Fruit fly (Drosophila melanogaster) whole organism, embryonic: Measurements from ENCODE around the gene Shmt.
A peak's percentile ranks its signal among the peaks of the same experiment; 100 is the strongest.

Experiments used
- Ada2b ChIP-seq: fragments of 200-800 bp; sonication (Bioruptor generic); IDR thresholded peaks from 2 replicates; pipeline ENCODE4 v1.3.6; 2022; ENCODE audit warnings: missing biosample characterization, missing genetic modification characterization
- Atf-2 ChIP-seq: fragments of 200-800 bp; sonication (Bioruptor generic); optimal IDR thresholded peaks from 2 replicates; lab custom pipeline; 2016; ENCODE audit warnings: missing biosample characterization, missing genetic modification characterization
- B-H2 ChIP-seq: fragments of 200-800 bp; sonication (Bioruptor generic); optimal IDR thresholded peaks from 2 replicates; lab custom pipeline; 2018; ENCODE audit warnings: missing biosample characterization, mild to moderate bottlenecking, missing genetic modification characterization
- BtbVII ChIP-seq: fragments of 200-800 bp; sonication (Bioruptor generic); optimal IDR thresholded peaks from 3 replicates; lab custom pipeline; 2017; ENCODE audit warnings: missing biosample characterization, mild to moderate bottlenecking, missing genetic modification characterization
- CG1024 ChIP-seq: fragments of 200-800 bp; sonication (Bioruptor generic); IDR thresholded peaks from 2 replicates; pipeline ENCODE4 v1.3.6; 2022; ENCODE audit warnings: missing biosample characterization, missing genetic modification characterization
- CG11093 ChIP-seq: fragments of 200-800 bp; sonication (Bioruptor generic); IDR thresholded peaks from 3 replicates; pipeline ENCODE4 v1.3.6; 2022; ENCODE audit warnings: missing biosample characterization, missing genetic modification characterization
- CG11504 ChIP-seq: fragments of 200-800 bp; sonication (Bioruptor generic); optimal IDR thresholded peaks from 3 replicates; lab custom pipeline; 2019; ENCODE audit warnings: missing biosample characterization, mild to moderate bottlenecking, missing genetic modification characterization, moderate library complexity
- CG12236 ChIP-seq: fragments of 200-800 bp; sonication (Bioruptor generic); optimal IDR thresholded peaks from 2 replicates; lab custom pipeline; 2016; ENCODE audit warnings: missing biosample characterization, missing genetic modification characterization
- CG15011 ChIP-seq: fragments of 200-800 bp; sonication (Bioruptor generic); optimal IDR thresholded peaks from 3 replicates; lab custom pipeline; 2018; ENCODE audit warnings: missing biosample characterization, mild to moderate bottlenecking, missing genetic modification characterization
- CG17359 ChIP-seq: fragments of 200-800 bp; sonication (Bioruptor generic); optimal IDR thresholded peaks from 3 replicates; lab custom pipeline; 2018; ENCODE audit warnings: missing biosample characterization, mild to moderate bottlenecking, missing genetic modification characterization, moderate library complexity
- CG17612 ChIP-seq: fragments of 200-800 bp; sonication (Bioruptor generic); IDR thresholded peaks from 2 replicates; pipeline ENCODE4 v1.3.6; 2022; ENCODE audit warnings: missing biosample characterization, missing genetic modification characterization
- CG2120 ChIP-seq: fragments of 200-800 bp; sonication (Bioruptor generic); optimal IDR thresholded peaks from 3 replicates; lab custom pipeline; 2016; ENCODE audit warnings: missing biosample characterization, missing genetic modification characterization
- CG2889 ChIP-seq: fragments of 200-800 bp; sonication (Bioruptor generic); IDR thresholded peaks from 3 replicates; pipeline ENCODE4 v1.3.6; 2022; ENCODE audit warnings: missing biosample characterization, missing genetic modification characterization
- CG31224 ChIP-seq: fragments of 200-800 bp; sonication (Bioruptor generic); IDR thresholded peaks from 2 replicates; pipeline ENCODE4 v1.3.6; 2022; ENCODE audit warnings: missing biosample characterization, missing genetic modification characterization
- CG3163 ChIP-seq: fragments of 200-800 bp; sonication (Bioruptor generic); optimal IDR thresholded peaks from 3 replicates; lab custom pipeline; 2016; ENCODE audit warnings: missing biosample characterization, missing genetic modification characterization
- CG34422 ChIP-seq: fragments of 200-800 bp; sonication (Bioruptor generic); IDR thresholded peaks from 3 replicates; pipeline ENCODE4 v1.3.6; 2022; ENCODE audit warnings: missing biosample characterization, missing genetic modification characterization
- CG3726 ChIP-seq: fragments of 200-800 bp; sonication (Bioruptor generic); IDR thresholded peaks from 3 replicates; pipeline ENCODE4, ENCODE4 v1.3.6; 2022; ENCODE audit warnings: missing biosample characterization, missing genetic modification characterization
- CG4730 ChIP-seq: fragments of 200-800 bp; sonication (Bioruptor generic); IDR thresholded peaks from 2 replicates; pipeline ENCODE4 v1.3.6; 2022; ENCODE audit warnings: missing biosample characterization, missing genetic modification characterization
- CG5953 ChIP-seq: fragments of 200-800 bp; sonication (Bioruptor generic); IDR thresholded peaks from 2 replicates; pipeline ENCODE4 v1.3.6; 2022; ENCODE audit warnings: missing biosample characterization, missing genetic modification characterization
- CG6654 ChIP-seq: fragments of 200-800 bp; sonication (Bioruptor generic); optimal IDR thresholded peaks from 2 replicates; lab custom pipeline; 2017; ENCODE audit warnings: missing biosample characterization, mild to moderate bottlenecking, missing genetic modification characterization
- CG7556 ChIP-seq: fragments of 200-800 bp; sonication (Bioruptor generic); optimal IDR thresholded peaks from 2 replicates; lab custom pipeline; 2017; ENCODE audit warnings: missing biosample characterization, mild to moderate bottlenecking, missing genetic modification characterization
- CG8281 ChIP-seq: fragments of 200-800 bp; sonication (Bioruptor generic); optimal IDR thresholded peaks from 2 replicates; lab custom pipeline; 2018; ENCODE audit warnings: missing biosample characterization, mild to moderate bottlenecking, missing genetic modification characterization, moderate library complexity
- CG9727 ChIP-seq: fragments of 200-800 bp; sonication (Bioruptor generic); optimal IDR thresholded peaks from 3 replicates; lab custom pipeline; 2017; ENCODE audit warnings: missing biosample characterization, mild to moderate bottlenecking, missing genetic modification characterization
- Dip3 ChIP-seq: fragments of 200-800 bp; sonication (Bioruptor generic); optimal IDR thresholded peaks from 3 replicates; lab custom pipeline; 2016; ENCODE audit warnings: missing biosample characterization, missing genetic modification characterization
- E2f1 ChIP-seq: fragments of 200-800 bp; sonication (Bioruptor generic); IDR thresholded peaks from 2 replicates; pipeline ENCODE4 v1.3.6; 2022; ENCODE audit warnings: missing biosample characterization, missing genetic modification characterization
- E2f2 ChIP-seq: fragments of 200-800 bp; sonication (Bioruptor generic); IDR thresholded peaks from 2 replicates; pipeline ENCODE4 v1.3.6; 2022; ENCODE audit warnings: missing biosample characterization, missing genetic modification characterization
- Gug ChIP-seq: fragments of 200-800 bp; sonication (Bioruptor generic); IDR thresholded peaks from 4 replicates; pipeline ENCODE4 v1.3.6; 2022; ENCODE audit warnings: missing biosample characterization, missing genetic modification characterization
- HLHmδ ChIP-seq: fragments of 200-800 bp; sonication (Bioruptor generic); optimal IDR thresholded peaks from 2 replicates; lab custom pipeline; 2018; ENCODE audit warnings: missing biosample characterization, mild to moderate bottlenecking, missing genetic modification characterization, moderate library complexity
- Max ChIP-seq: fragments of 200-800 bp; sonication (Bioruptor generic); optimal IDR thresholded peaks from 2 replicates; lab custom pipeline; 2016; ENCODE audit warnings: missing biosample characterization, mild to moderate bottlenecking, missing genetic modification characterization
- Oaz ChIP-seq: fragments of 200-800 bp; sonication (Bioruptor generic); IDR thresholded peaks from 2 replicates; pipeline ENCODE4 v1.3.6; 2022; ENCODE audit warnings: missing biosample characterization, missing genetic modification characterization
- Sox102F ChIP-seq: fragments of 200-800 bp; sonication (Bioruptor generic); optimal IDR thresholded peaks from 2 replicates; lab custom pipeline; 2018; ENCODE audit warnings: missing biosample characterization, mild to moderate bottlenecking, missing genetic modification characterization, moderate library complexity
- Sry-β ChIP-seq: fragments of 200-800 bp; sonication (Bioruptor generic); optimal IDR thresholded peaks from 2 replicates; lab custom pipeline; 2018; ENCODE audit warnings: missing biosample characterization, mild to moderate bottlenecking, missing genetic modification characterization, moderate library complexity
- Trl ChIP-seq, 3 experiments: fragments of >200 bp in 2 of 3; fragments of 200-800 bp in 1 of 3; sonication (Bioruptor generic) in 1 of 3; optimal IDR thresholded peaks; 2 replicates in 1 of 3; 3 replicates in 2 of 3; lab custom pipeline; 2016 to 2017; ENCODE audit warnings: missing biosample characterization in 1 of 3, missing genetic modification characterization in 1 of 3
- ap ChIP-seq: fragments of 200-800 bp; sonication (Bioruptor generic); IDR thresholded peaks from 2 replicates; pipeline ENCODE4 v1.3.6; 2022; ENCODE audit warnings: missing biosample characterization, missing genetic modification characterization
- ase ChIP-seq: fragments of 200-800 bp; sonication (Bioruptor generic); IDR thresholded peaks from 3 replicates; pipeline ENCODE4 v1.3.6; 2022; ENCODE audit warnings: missing biosample characterization, missing genetic modification characterization
- btn ChIP-seq: fragments of 200-800 bp; sonication (Bioruptor generic); optimal IDR thresholded peaks from 2 replicates; lab custom pipeline; 2016; ENCODE audit warnings: missing biosample characterization, missing genetic modification characterization
- caup ChIP-seq: fragments of 200-800 bp; sonication (Bioruptor generic); optimal IDR thresholded peaks from 3 replicates; lab custom pipeline; 2017; ENCODE audit warnings: missing biosample characterization, mild to moderate bottlenecking, missing genetic modification characterization, moderate library complexity; ENCODE audit not compliant: severe bottlenecking
- chm ChIP-seq: fragments of 200-800 bp; sonication (Bioruptor generic); IDR thresholded peaks from 2 replicates; pipeline ENCODE4 v1.3.6; 2022; ENCODE audit warnings: missing biosample characterization, missing genetic modification characterization
- dysf ChIP-seq: fragments of 200-800 bp; sonication (Bioruptor generic); IDR thresholded peaks from 3 replicates; pipeline ENCODE4 v1.3.6; 2022; ENCODE audit warnings: missing biosample characterization, missing genetic modification characterization
- esg ChIP-seq: fragments of 200-800 bp; sonication (Bioruptor generic); conservative IDR thresholded peaks from 2 replicates; pipeline ENCODE4 v1.3.6; 2022; ENCODE audit warnings: missing biosample characterization, missing genetic modification characterization
- hbn ChIP-seq: fragments of 200-800 bp; sonication (Bioruptor generic); IDR thresholded peaks from 2 replicates; pipeline ENCODE4 v1.3.6; 2022; ENCODE audit warnings: missing biosample characterization, missing genetic modification characterization; ENCODE audit not compliant: partially characterized antibody
- her ChIP-seq: fragments of 200-800 bp; sonication (Bioruptor generic); optimal IDR thresholded peaks from 2 replicates; lab custom pipeline; 2016; ENCODE audit warnings: missing biosample characterization, missing genetic modification characterization
- kah ChIP-seq: fragments of 200-800 bp; sonication (Bioruptor generic); optimal IDR thresholded peaks from 2 replicates; lab custom pipeline; 2018; ENCODE audit warnings: missing biosample characterization, mild to moderate bottlenecking, missing genetic modification characterization
- klu ChIP-seq: fragments of 200-800 bp; sonication (Bioruptor generic); IDR thresholded peaks from 2 replicates; pipeline ENCODE4 v1.3.6; 2022; ENCODE audit warnings: missing biosample characterization, missing genetic modification characterization
- lab ChIP-seq: fragments of 200-800 bp; sonication (Bioruptor generic); optimal IDR thresholded peaks from 3 replicates; lab custom pipeline; 2017; ENCODE audit warnings: missing biosample characterization, missing genetic modification characterization, mild to moderate bottlenecking, moderate library complexity, missing genetic modification reagents
- pum ChIP-seq: fragments of 200-800 bp; sonication (Bioruptor generic); optimal IDR thresholded peaks from 2 replicates; lab custom pipeline; 2016; ENCODE audit warnings: missing biosample characterization, missing genetic modification characterization
- slp2 ChIP-seq: fragments of 200-800 bp; sonication (Bioruptor generic); optimal IDR thresholded peaks from 2 replicates; lab custom pipeline; 2016; ENCODE audit warnings: missing biosample characterization, missing genetic modification characterization
- vvl ChIP-seq: fragments of 200-800 bp; sonication (Bioruptor generic); IDR thresholded peaks from 2 replicates; pipeline ENCODE4 v1.3.6; 2022; ENCODE audit warnings: missing biosample characterization, missing genetic modification characterization
- zen2 ChIP-seq: fragments of 200-800 bp; sonication (Bioruptor generic); IDR thresholded peaks from 3 replicates; pipeline ENCODE4 v1.3.6; 2022; ENCODE audit warnings: missing biosample characterization, missing genetic modification characterization; ENCODE audit not compliant: partially characterized antibody

Gene Shmt

DNA sequence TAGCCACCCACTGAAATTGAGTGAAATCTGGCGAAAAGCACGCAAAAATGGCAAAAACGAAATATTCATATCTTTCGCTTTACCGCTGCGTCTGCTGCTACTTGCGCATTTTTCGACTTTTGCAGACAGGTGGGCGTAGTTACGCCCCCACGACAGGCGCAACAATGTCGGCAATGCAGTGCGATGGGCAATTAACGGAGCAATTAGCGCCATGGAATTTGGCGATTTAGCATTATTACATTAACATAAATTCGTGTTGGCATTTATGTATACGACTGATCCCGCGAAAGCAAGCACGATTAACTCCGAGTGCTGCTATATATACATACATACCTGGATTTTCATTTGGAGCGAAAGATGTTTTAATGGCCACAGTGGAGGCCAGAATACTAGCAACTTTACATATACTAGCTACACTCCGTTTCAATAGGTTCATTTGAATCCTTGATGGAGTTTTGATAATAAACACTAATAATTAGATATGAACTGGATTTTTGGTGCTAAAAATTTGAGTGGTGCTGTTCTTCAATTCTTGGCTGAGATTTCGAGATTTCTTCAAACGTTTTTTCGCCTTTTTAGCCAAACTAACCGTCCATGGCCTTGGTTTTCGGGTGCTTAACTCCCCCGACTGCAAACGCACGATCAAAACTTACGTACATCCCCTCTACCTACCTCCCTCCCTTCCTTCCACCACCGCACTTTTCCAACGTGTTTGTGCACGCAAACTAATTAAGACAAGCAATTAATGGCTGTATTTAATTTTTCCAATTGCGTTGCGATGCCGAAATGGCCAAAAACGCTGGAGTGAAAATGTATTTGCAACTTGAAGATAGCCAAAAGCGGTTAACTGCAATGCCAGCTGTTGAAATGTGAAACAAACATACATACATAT lies 19.5 kb downstream of the Shmt start (continued):
- TF ChIP-seq CG6654 (no peak), zen2 (GFP tag; lab: Robert Waterston, UW) (no peak), CG34422 (GFP tag; lab: Robert Waterston, UW) (no peak; the same call in 2 of the 3 replicates), kah (GFP tag; lab: Kevin White, UChicago) (no peak), CG1024 (GFP tag; lab: Robert Waterston, UW) (no peak), ap (GFP tag; lab: Robert Waterston, UW) (no peak), lab (GFP tag; lab: Kevin White, UChicago) (no peak), CG9727 (GFP tag; lab: Kevin White, UChicago) (no peak), slp2 (no peak), CG5953 (GFP tag; lab: Robert Waterston, UW) (0 out of 2 replicates have a peak, but pooled peaks have one; percentile 17), E2f1 (0 out of 2 replicates have a peak, but pooled peaks have one; percentile 38), Atf-2 (peak; percentile 9), BtbVII (GFP tag; lab: Kevin White, UChicago) (peak; percentile 6), Ada2b (GFP tag; lab: Robert Waterston, UW) (0 out of 2 replicates have a peak, but pooled peaks have one; percentile 4), dysf (peak; percentile 52; the same call in 2 of the 3 replicates), Max (GFP tag; lab: Kevin White, UChicago) (no peak), caup (GFP tag; lab: Kevin White, UChicago) (no peak), CG17612 (GFP tag; lab: Robert Waterston, UW) (no peak), CG8281 (tag; lab: Kevin White, UChicago) (no peak), Dip3 (no peak), her (GFP tag; lab: Kevin White, UChicago) (no peak), HLHmδ (GFP tag; lab: Kevin White, UChicago) (no peak), CG11093 (GFP tag; lab: Robert Waterston, UW) (no peak), CG4730 (GFP tag; lab: Robert Waterston, UW) (peak; percentile 36; the same call in 1 of the 2 replicates), pum (GFP tag; lab: Kevin White, UChicago) (no peak), Trl (optimal IDR thresholded peaks at IDR 0.05; lab: Kevin White, UChicago) (no peak), Trl (GFP tag; optimal IDR thresholded peaks at IDR 0.05; lab: Kevin White, UChicago) (no peak), hbn (no peak), Sry-β (GFP tag; lab: Kevin White, UChicago) (no peak), esg (no peak), Oaz (GFP tag; lab: Robert Waterston, UW) (no peak), CG2120 (peak; percentile 46), CG12236 (GFP tag; lab: Kevin White, UChicago) (no peak), CG15011 (GFP tag; lab: Kevin White, UChicago) (no peak), Gug (GFP tag; lab: Robert Waterston, UW) (no peak), CG11504 (tag; lab: Kevin White, UChicago) (peak; percentile 44), CG2889 (GFP tag; lab: Robert Waterston, UW) (no peak), klu (GFP tag; lab: Robert Waterston, UW) (no peak), CG17359 (peak; percentile 31), CG7556 (GFP tag; lab: Kevin White, UChicago) (no peak), CG3726 (GFP tag; lab: Robert Waterston, UW) (0 out of 3 replicates have a peak, but pooled peaks have one; percentile 60), btn (GFP tag; lab: Kevin White, UChicago) (no peak), CG3163 (no peak), E2f2 (GFP tag; lab: Robert Waterston, UW) (0 out of 2 replicates have a peak, but pooled peaks have one; percentile 14), chm (GFP tag; lab: Robert Waterston, UW) (no peak), Sox102F (GFP tag; lab: Kevin White, UChicago) (peak; percentile 53), CG31224 (GFP tag; lab: Robert Waterston, UW) (no peak), vvl (GFP tag; lab: Robert Waterston, UW) (peak; percentile 36; the same call in 1 of the 2 replicates), ase (GFP tag; lab: Robert Waterston, UW) (peak; percentile 40; the same call in 1 of the 3 replicates), B-H2 (GFP tag; lab: Kevin White, UChicago) (no peak)
